Fruit fly (Drosophila melanogaster) Kc167 (cell line): Measurements from ENCODE around the gene CG32204.

ENCODE experiments used
- Myc ChIP-seq: fragments of >200 bp; optimal IDR thresholded peaks from 2 replicates; lab custom pipeline; 2017; ENCODE audit warnings: missing external identifiers
- Sin3A ChIP-seq: fragments of >200 bp; optimal IDR thresholded peaks from 2 replicates; lab custom pipeline; 2018; ENCODE audit warnings: missing external identifiers
- h ChIP-seq: fragments of >200 bp; optimal IDR thresholded peaks from 3 replicates; lab custom pipeline; 2018; ENCODE audit warnings: missing external identifiers
- insv ChIP-seq: fragments of >200 bp; optimal IDR thresholded peaks from 3 replicates; lab custom pipeline; 2018; ENCODE audit warnings: missing external identifiers
- psq ChIP-seq: fragments of >200 bp; optimal IDR thresholded peaks from 2 replicates; lab custom pipeline; 2017; ENCODE audit warnings: missing external identifiers
- ttk ChIP-seq: sonication (Bioruptor generic); optimal IDR thresholded peaks from 2 replicates; lab custom pipeline; 2017; ENCODE audit warnings: missing external identifiers

The CG32204 gene

dm6 chr3L:18957032-18957431 is 11.2 kb upstream of the CG32204 start:
- TF ChIP-seq h (lab: Kevin White, UChicago) (no peak), psq (lab: Kevin White, UChicago) (no peak), Sin3A (lab: Kevin White, UChicago) (no peak), Myc (lab: Kevin White, UChicago) (no peak), ttk (no peak), insv (no peak)

dm6 chr3L:18952399-18952798 is 6.6 kb upstream of the CG32204 start:
- no peak for TF ChIP-seq ttk
- no peak for TF ChIP-seq Sin3A (lab: Kevin White, UChicago)

- TF ChIP-seq Sin3A (lab: Kevin White, UChicago): no peak
- TF ChIP-seq insv: no peak
- no peak for TF ChIP-seq Myc (lab: Kevin White, UChicago)
- no peak for TF ChIP-seq psq (lab: Kevin White, UChicago)
- no peak for TF ChIP-seq ttk
- TF ChIP-seq h (lab: Kevin White, UChicago): no peak
These were observed 4.5 kb upstream of the CG32204 start, which contains the start of gene CG6836 for dm6 chr3L:18950359-18950758. Gene CG6836 (plus strand): TSS chr3L:18950629.

- TF ChIP-seq ttk (no peak), psq (lab: Kevin White, UChicago) (no peak), Sin3A (lab: Kevin White, UChicago) (no peak), Myc (lab: Kevin White, UChicago) (no peak), insv (no peak), h (lab: Kevin White, UChicago) (no peak)
These were observed 3.3 kb upstream of the CG32204 start for dm6 chr3L:18949137-18949536.

dm6 chr3L:18946956-18947355 is 1.1 kb upstream of the CG32204 start:
- no peak for TF ChIP-seq ttk
- TF ChIP-seq psq (lab: Kevin White, UChicago): no peak
- TF ChIP-seq Sin3A (lab: Kevin White, UChicago): no peak
- no peak for TF ChIP-seq Myc (lab: Kevin White, UChicago)
- no peak for TF ChIP-seq insv
- TF ChIP-seq h (lab: Kevin White, UChicago): no peak

- TF ChIP-seq Sin3A (lab: Kevin White, UChicago) (no peak), h (lab: Kevin White, UChicago) (no peak), Myc (lab: Kevin White, UChicago) (no peak), ttk (no peak), insv (no peak), psq (lab: Kevin White, UChicago) (no peak)
These were observed 21.0 kb downstream of the CG32204 start, which contains the start of gene CG43049 for dm6 chr3L:18924790-18925189. Gene CG43049 (plus strand): TSS chr3L:18925090.

- TF ChIP-seq Sin3A (lab: Kevin White, UChicago): no peak
- TF ChIP-seq h (lab: Kevin White, UChicago): no peak
- no peak for TF ChIP-seq insv
- no peak for TF ChIP-seq ttk
- no peak for TF ChIP-seq Myc (lab: Kevin White, UChicago)
- TF ChIP-seq psq (lab: Kevin White, UChicago): no peak
These were observed 23.8 kb downstream of the CG32204 start, which contains the start of gene CG3819 for dm6 chr3L:18922086-18922485. Gene CG3819 (minus strand): TSS chr3L:18922108.

dm6 chr3L:18920219-18920618 is 25.6 kb downstream of the CG32204 start, which contains the start of gene CG18223:
Gene CG18223 (minus strand): TSS chr3L:18920319.
- TF ChIP-seq insv (no peak), ttk (no peak), h (lab: Kevin White, UChicago) (no peak), Sin3A (lab: Kevin White, UChicago) (no peak), psq (lab: Kevin White, UChicago) (no peak), Myc (lab: Kevin White, UChicago) (no peak)

dm6 chr3L:18917281-18917680 is 28.6 kb downstream of the CG32204 start, which contains the start of gene CG6839:
Gene CG6839 (plus strand): TSS chr3L:18917581.
- TF ChIP-seq ttk: no peak
- TF ChIP-seq insv: no peak
- no peak for TF ChIP-seq h (lab: Kevin White, UChicago)
- TF ChIP-seq Myc (lab: Kevin White, UChicago): no peak
- no peak for TF ChIP-seq Sin3A (lab: Kevin White, UChicago)
- TF ChIP-seq psq (lab: Kevin White, UChicago): no peak

dm6 chr3L:18916466-18916865 is 29.4 kb downstream of the CG32204 start:
- no peak for TF ChIP-seq insv
- no peak for TF ChIP-seq Myc (lab: Kevin White, UChicago)
- TF ChIP-seq ttk: no peak
- TF ChIP-seq Sin3A (lab: Kevin White, UChicago): no peak
- TF ChIP-seq psq (lab: Kevin White, UChicago): no peak
- TF ChIP-seq h (lab: Kevin White, UChicago): no peak

- no peak for TF ChIP-seq h (lab: Kevin White, UChicago)
- no peak for TF ChIP-seq ttk
- TF ChIP-seq Sin3A (lab: Kevin White, UChicago): no peak
- TF ChIP-seq psq (lab: Kevin White, UChicago): no peak
- no peak for TF ChIP-seq insv
- TF ChIP-seq Myc (lab: Kevin White, UChicago): no peak
These were observed 31.6 kb downstream of the CG32204 start, which contains the start of gene COX6AL2 for dm6 chr3L:18914100-18914683. Gene COX6AL2 (minus strand): TSS chr3L:18914150.

dm6 chr3L:18911082-18911481 is 34.8 kb downstream of the CG32204 start, which contains the start of gene Ir75d:
Gene Ir75d (minus strand): TSS chr3L:18911182.
- TF ChIP-seq psq (lab: Kevin White, UChicago) (no peak), h (lab: Kevin White, UChicago) (no peak)
